Fruit fly (Drosophila melanogaster) whole organism, embryonic: ENCODE data around the gene Nf-YC.
A peak's percentile ranks its signal among the peaks of the same experiment; 100 is the strongest.

Source experiments
- Atf3 ChIP-seq: fragments of 200-800 bp; sonication (Bioruptor generic); optimal IDR thresholded peaks from 3 replicates; lab custom pipeline; 2016; ENCODE audit warnings: missing biosample characterization, missing genetic modification characterization
- Awh ChIP-seq: fragments of 200-800 bp; sonication (Bioruptor generic); IDR thresholded peaks from 2 replicates; pipeline ENCODE4, ENCODE4 v1.3.6; 2022; ENCODE audit warnings: missing biosample characterization, missing genetic modification characterization
- CG10274 ChIP-seq: fragments of 200-800 bp; sonication (Bioruptor generic); optimal IDR thresholded peaks from 3 replicates; lab custom pipeline; 2017; ENCODE audit warnings: missing biosample characterization, mild to moderate bottlenecking, missing genetic modification characterization
- CG10366 ChIP-seq: fragments of 200-800 bp; sonication (Bioruptor generic); IDR thresholded peaks from 2 replicates; pipeline ENCODE4 v1.3.6; 2022; ENCODE audit warnings: missing biosample characterization, missing genetic modification characterization
- CG10959 ChIP-seq: fragments of 200-800 bp; sonication (Bioruptor generic); IDR thresholded peaks from 2 replicates; pipeline ENCODE4 v1.3.6; 2022; ENCODE audit warnings: missing biosample characterization, missing genetic modification characterization
- CG12104 ChIP-seq: fragments of 200-800 bp; sonication (Bioruptor generic); optimal IDR thresholded peaks from 3 replicates; lab custom pipeline; 2016; ENCODE audit warnings: missing biosample characterization, missing genetic modification characterization
- CG12219 ChIP-seq: fragments of 200-800 bp; sonication (Bioruptor generic); optimal IDR thresholded peaks from 3 replicates; lab custom pipeline; 2018; ENCODE audit warnings: missing biosample characterization, mild to moderate bottlenecking, missing genetic modification characterization
- CG12744 ChIP-seq: fragments of 200-800 bp; sonication (Bioruptor generic); optimal IDR thresholded peaks from 2 replicates; lab custom pipeline; 2016; ENCODE audit warnings: missing biosample characterization, missing genetic modification characterization
- CG12769 ChIP-seq: fragments of 200-800 bp; sonication (Bioruptor generic); optimal IDR thresholded peaks from 2 replicates; lab custom pipeline; 2019; ENCODE audit warnings: missing biosample characterization, mild to moderate bottlenecking, missing genetic modification characterization, moderate library complexity
- CG14965 ChIP-seq: fragments of 200-800 bp; sonication (Bioruptor generic); optimal IDR thresholded peaks from 2 replicates; lab custom pipeline; 2016; ENCODE audit warnings: missing biosample characterization, missing genetic modification characterization, borderline replicate concordance
- CG15601 ChIP-seq: fragments of 200-800 bp; sonication (Bioruptor generic); optimal IDR thresholded peaks from 3 replicates; lab custom pipeline; 2019; ENCODE audit warnings: missing biosample characterization, mild to moderate bottlenecking, missing genetic modification characterization, moderate library complexity
- CG17829 ChIP-seq: fragments of 200-800 bp; optimal IDR thresholded peaks from 2 replicates; lab custom pipeline; 2019; ENCODE audit warnings: missing biosample characterization, mild to moderate bottlenecking, missing genetic modification characterization, moderate library complexity
- CG17912 ChIP-seq: fragments of 200-800 bp; sonication (Bioruptor generic); optimal IDR thresholded peaks from 2 replicates; lab custom pipeline; 2018; ENCODE audit warnings: missing biosample characterization, mild to moderate bottlenecking, missing genetic modification characterization
- CG1832 ChIP-seq: fragments of 200-800 bp; sonication (Bioruptor generic); optimal IDR thresholded peaks from 2 replicates; lab custom pipeline; 2017; ENCODE audit warnings: missing biosample characterization, mild to moderate bottlenecking, missing genetic modification characterization, inconsistent platforms
- CG32767 ChIP-seq: fragments of 200-800 bp; sonication (Bioruptor generic); IDR thresholded peaks from 2 replicates; pipeline ENCODE4 v1.3.6; 2022; ENCODE audit warnings: missing biosample characterization, missing genetic modification characterization
- CG3407 ChIP-seq: fragments of 200-800 bp; sonication (Bioruptor generic); optimal IDR thresholded peaks from 2 replicates; lab custom pipeline; 2018; ENCODE audit warnings: missing biosample characterization, mild to moderate bottlenecking, missing genetic modification characterization
- CG4360 ChIP-seq: fragments of 200-800 bp; sonication (Bioruptor generic); IDR thresholded peaks from 2 replicates; pipeline ENCODE4 v1.3.6; 2022; ENCODE audit warnings: missing biosample characterization, missing genetic modification characterization
- CG4617 ChIP-seq: fragments of 200-800 bp; sonication (Bioruptor generic); optimal IDR thresholded peaks from 3 replicates; lab custom pipeline; 2016; ENCODE audit warnings: missing biosample characterization, missing genetic modification characterization, borderline replicate concordance
- CG4730 ChIP-seq: fragments of 200-800 bp; sonication (Bioruptor generic); IDR thresholded peaks from 2 replicates; pipeline ENCODE4 v1.3.6; 2022; ENCODE audit warnings: missing biosample characterization, missing genetic modification characterization
- CG4854 ChIP-seq: fragments of 200-800 bp; sonication (Bioruptor generic); optimal IDR thresholded peaks from 2 replicates; lab custom pipeline; 2016; ENCODE audit warnings: missing biosample characterization, missing genetic modification characterization, inconsistent platforms
- CG8281 ChIP-seq: fragments of 200-800 bp; sonication (Bioruptor generic); optimal IDR thresholded peaks from 2 replicates; lab custom pipeline; 2018; ENCODE audit warnings: missing biosample characterization, mild to moderate bottlenecking, missing genetic modification characterization, moderate library complexity
- CoRest ChIP-seq: fragments of 200-800 bp; sonication (Bioruptor generic); optimal IDR thresholded peaks from 3 replicates; lab custom pipeline; 2018; ENCODE audit warnings: missing biosample characterization, mild to moderate bottlenecking, missing genetic modification characterization, moderate library complexity
- Doc2 ChIP-seq: fragments of 200-800 bp; sonication (Bioruptor generic); IDR thresholded peaks from 2 replicates; pipeline ENCODE4 v1.3.6; 2022; ENCODE audit warnings: missing biosample characterization, missing genetic modification characterization
- HLHmδ ChIP-seq: fragments of 200-800 bp; sonication (Bioruptor generic); optimal IDR thresholded peaks from 2 replicates; lab custom pipeline; 2018; ENCODE audit warnings: missing biosample characterization, mild to moderate bottlenecking, missing genetic modification characterization, moderate library complexity
- Med ChIP-seq: fragments of 200-800 bp; sonication (Bioruptor generic); peaks from one replicate; lab custom pipeline; 2016; ENCODE audit warnings: missing biosample characterization, missing genetic modification characterization, mild to moderate bottlenecking, inconsistent platforms, moderate library complexity
- Nf-YB ChIP-seq: fragments of 200-800 bp; sonication (Bioruptor generic); optimal IDR thresholded peaks from 3 replicates; lab custom pipeline; 2019; ENCODE audit warnings: missing biosample characterization, mild to moderate bottlenecking, missing genetic modification characterization, moderate library complexity
- PHDP ChIP-seq: fragments of 200-800 bp; sonication (Bioruptor generic); optimal IDR thresholded peaks from 3 replicates; lab custom pipeline; 2018; ENCODE audit warnings: missing biosample characterization, mild to moderate bottlenecking, missing genetic modification characterization, moderate library complexity
- Poxn ChIP-seq: fragments of 200-800 bp; sonication (Bioruptor generic); IDR thresholded peaks from 2 replicates; pipeline ENCODE4 v1.3.6; 2022; ENCODE audit warnings: missing biosample characterization, missing genetic modification characterization
- Sox102F ChIP-seq: fragments of 200-800 bp; sonication (Bioruptor generic); optimal IDR thresholded peaks from 2 replicates; lab custom pipeline; 2018; ENCODE audit warnings: missing biosample characterization, mild to moderate bottlenecking, missing genetic modification characterization, moderate library complexity
- Xrp1 ChIP-seq: fragments of 200-800 bp; sonication (Bioruptor generic); IDR thresholded peaks from 2 replicates; pipeline ENCODE4 v1.3.6; 2022; ENCODE audit warnings: missing biosample characterization, missing genetic modification characterization
- al ChIP-seq: fragments of 200-800 bp; sonication (Bioruptor generic); IDR thresholded peaks from 2 replicates; pipeline ENCODE4 v1.3.6; 2022; ENCODE audit warnings: missing biosample characterization, missing genetic modification characterization
- bigmax ChIP-seq: fragments of 200-800 bp; sonication (Bioruptor generic); optimal IDR thresholded peaks from 2 replicates; lab custom pipeline; 2018; ENCODE audit warnings: missing biosample characterization, mild to moderate bottlenecking, missing genetic modification characterization
- ci ChIP-seq: fragments of 200-800 bp; sonication (Bioruptor generic); IDR thresholded peaks from 3 replicates; pipeline ENCODE4 v1.3.6; 2022; ENCODE audit warnings: missing biosample characterization, missing genetic modification characterization
- corto ChIP-seq: fragments of 200-800 bp; sonication (Bioruptor generic); optimal IDR thresholded peaks from 2 replicates; lab custom pipeline; 2016; ENCODE audit warnings: missing biosample characterization, mild to moderate bottlenecking, missing genetic modification characterization, moderate library complexity
- crol ChIP-seq: fragments of 200-800 bp; sonication (Bioruptor generic); IDR thresholded peaks from 2 replicates; pipeline ENCODE4 v1.3.6; 2022; ENCODE audit warnings: missing biosample characterization, missing genetic modification characterization
- cwo ChIP-seq: fragments of 200-800 bp; sonication (Bioruptor generic); optimal IDR thresholded peaks from 3 replicates; lab custom pipeline; 2017; ENCODE audit warnings: missing biosample characterization, missing genetic modification characterization, mild to moderate bottlenecking, moderate library complexity, missing genetic modification reagents
- gem ChIP-seq: fragments of 200-800 bp; sonication (Bioruptor generic); optimal IDR thresholded peaks from 2 replicates; lab custom pipeline; 2019; ENCODE audit warnings: missing biosample characterization, mild to moderate bottlenecking, missing genetic modification characterization, moderate library complexity
- gt ChIP-seq: fragments of 200-800 bp; sonication (Bioruptor generic); IDR thresholded peaks from 2 replicates; pipeline ENCODE4 v1.3.6; 2022; ENCODE audit warnings: missing biosample characterization, missing genetic modification characterization
- kni ChIP-seq: fragments of 200-800 bp; sonication (Bioruptor generic); optimal IDR thresholded peaks from 3 replicates; lab custom pipeline; 2017; ENCODE audit warnings: mild to moderate bottlenecking, missing biosample characterization, missing genetic modification reagents, missing genetic modification characterization
- lab ChIP-seq: fragments of 200-800 bp; sonication (Bioruptor generic); optimal IDR thresholded peaks from 3 replicates; lab custom pipeline; 2017; ENCODE audit warnings: missing biosample characterization, missing genetic modification characterization, mild to moderate bottlenecking, moderate library complexity, missing genetic modification reagents
- lilli ChIP-seq: fragments of 200-800 bp; sonication (Bioruptor generic); optimal IDR thresholded peaks from 3 replicates; lab custom pipeline; 2016; ENCODE audit warnings: missing biosample characterization, missing genetic modification characterization
- maf-S ChIP-seq: fragments of 200-800 bp; sonication (Bioruptor generic); optimal IDR thresholded peaks from 2 replicates; lab custom pipeline; 2016; ENCODE audit warnings: missing biosample characterization, missing genetic modification characterization
- mld ChIP-seq: fragments of 200-800 bp; sonication (Bioruptor generic); IDR thresholded peaks from 3 replicates; pipeline ENCODE4 v1.3.6; 2022; ENCODE audit warnings: missing biosample characterization, missing genetic modification characterization; ENCODE audit not compliant: partially characterized antibody
- pnt ChIP-seq: fragments of 200-800 bp; sonication (Bioruptor generic); optimal IDR thresholded peaks from 3 replicates; lab custom pipeline; 2016; ENCODE audit warnings: missing biosample characterization, missing genetic modification characterization
- seq ChIP-seq: fragments of 200-800 bp; sonication (Bioruptor generic); IDR thresholded peaks from 2 replicates; pipeline ENCODE4 v1.3.6; 2022; ENCODE audit warnings: missing biosample characterization, missing genetic modification characterization
- slou ChIP-seq: fragments of 200-800 bp; sonication (Bioruptor generic); optimal IDR thresholded peaks from 3 replicates; lab custom pipeline; 2016; ENCODE audit warnings: missing biosample characterization, missing genetic modification characterization
- sug ChIP-seq: fragments of 200-800 bp; optimal IDR thresholded peaks from 2 replicates; lab custom pipeline; 2019; ENCODE audit warnings: missing biosample characterization, mild to moderate bottlenecking, missing genetic modification characterization, moderate library complexity
- toy ChIP-seq: fragments of 200-800 bp; sonication (Bioruptor generic); IDR thresholded peaks from 2 replicates; pipeline ENCODE4 v1.3.6; 2022; ENCODE audit warnings: missing biosample characterization, missing genetic modification characterization
- ttk ChIP-seq: fragments of 200-800 bp; sonication (Bioruptor generic); IDR thresholded peaks from 2 replicates; pipeline ENCODE4 v2.1.2; 2022; ENCODE audit warnings: missing biosample characterization, missing genetic modification characterization
- twi ChIP-seq: fragments of 200-800 bp; optimal IDR thresholded peaks from 2 replicates; lab custom pipeline; 2019; ENCODE audit warnings: missing biosample characterization, mild to moderate bottlenecking, missing genetic modification characterization, moderate library complexity
- yki ChIP-seq: fragments of >200 bp; optimal IDR thresholded peaks from 3 replicates; lab custom pipeline; 2018

The Nf-YC gene

DNA sequence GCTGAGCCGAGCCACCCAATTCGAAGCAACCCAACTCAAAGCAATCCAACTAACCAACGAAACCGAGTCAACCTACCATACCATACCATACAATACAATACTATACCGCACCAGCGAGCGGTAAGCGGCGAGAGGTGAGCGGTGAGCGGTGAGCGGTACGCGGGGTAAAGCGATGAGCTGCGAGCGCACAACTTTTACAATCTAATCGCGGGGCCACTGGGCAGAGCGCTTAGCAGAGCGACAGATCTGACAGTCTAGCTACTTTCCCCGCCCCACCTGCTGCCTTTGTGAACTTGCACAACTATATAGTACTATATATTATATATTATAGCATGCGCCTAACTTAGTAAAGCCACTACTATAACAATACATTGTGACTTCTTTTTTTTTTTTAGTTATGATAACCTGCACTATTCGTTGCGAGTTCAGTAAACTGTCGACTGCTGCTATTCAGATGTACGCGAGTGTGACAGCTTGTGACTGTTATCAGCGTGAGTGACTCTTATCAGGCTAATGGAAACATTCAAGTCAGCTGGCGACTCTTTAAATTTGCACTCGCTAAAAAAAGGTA is 19.9 kb downstream of the Nf-YC start (continued):
- peak; percentile 68; the same call in 2 of the 3 replicates for TF ChIP-seq ci
- TF ChIP-seq maf-S (GFP tag; lab: Kevin White, UChicago), result no peak
- no peak for TF ChIP-seq CG8281 (tag; lab: Kevin White, UChicago)
- peak; percentile 58 for TF ChIP-seq CG12769 (tag; lab: Kevin White, UChicago)
- no peak for TF ChIP-seq CG10959 (GFP tag; lab: Robert Waterston, UW)
- no peak for TF ChIP-seq yki (lab: Kevin White, UChicago)
- no peak for TF ChIP-seq mld (GFP tag; lab: Robert Waterston, UW)
- no peak for TF ChIP-seq CG3407
- peak; percentile 4 for TF ChIP-seq corto (GFP tag; lab: Kevin White, UChicago)
- TF ChIP-seq CG14965 (GFP tag; lab: Kevin White, UChicago), result no peak
- no peak for TF ChIP-seq seq
- no peak for TF ChIP-seq Atf3 (GFP tag; lab: Kevin White, UChicago)
- TF ChIP-seq CG1832 (GFP tag; lab: Kevin White, UChicago), result no peak
- peak; percentile 100 for TF ChIP-seq crol (GFP tag; lab: Robert Waterston, UW)
- peak; percentile 53 for TF ChIP-seq PHDP (tag; lab: Kevin White, UChicago)
- peak; percentile 62 for TF ChIP-seq lab (GFP tag; lab: Kevin White, UChicago)
- no peak for TF ChIP-seq CG12104 (GFP tag; lab: Kevin White, UChicago)
- no peak for TF ChIP-seq kni (GFP tag; lab: Kevin White, UChicago)
- no peak for TF ChIP-seq CG10274 (GFP tag; lab: Kevin White, UChicago)
- TF ChIP-seq pnt (GFP tag; lab: Kevin White, UChicago), result no peak
- TF ChIP-seq sug (tag; lab: Kevin White, UChicago), result peak; percentile 77
- no peak for TF ChIP-seq CG4360
- no peak for TF ChIP-seq bigmax (GFP tag; lab: Kevin White, UChicago)
- TF ChIP-seq CG15601 (tag; lab: Kevin White, UChicago), result no peak
- no peak for TF ChIP-seq CG4730
- TF ChIP-seq CG17829 (tag; lab: Kevin White, UChicago), result no peak
- TF ChIP-seq CG12219, result peak; percentile 11
- TF ChIP-seq slou (GFP tag; lab: Kevin White, UChicago), result no peak
- no peak for TF ChIP-seq Poxn
- TF ChIP-seq Doc2, result no peak
- no peak for TF ChIP-seq CG17912 (GFP tag; lab: Kevin White, UChicago)
- no peak for TF ChIP-seq al (GFP tag; lab: Robert Waterston, UW)
- TF ChIP-seq Xrp1 (GFP tag; lab: Robert Waterston, UW), result peak; percentile 43; the same call in 1 of the 2 replicates
- TF ChIP-seq ttk (GFP tag; lab: Robert Waterston, UW), result no peak
- peak; percentile 68 for TF ChIP-seq gem (tag; lab: Kevin White, UChicago)
- peak; percentile 74 for TF ChIP-seq Med (GFP tag; lab: Kevin White, UChicago)
- TF ChIP-seq Awh (GFP tag; lab: Robert Waterston, UW), result peak; percentile 49; the same call in 1 of the 2 replicates
- TF ChIP-seq Sox102F (GFP tag; lab: Kevin White, UChicago), result peak; percentile 51
- no peak for TF ChIP-seq toy (GFP tag; lab: Robert Waterston, UW)
- TF ChIP-seq CG32767 (GFP tag; lab: Robert Waterston, UW), result no peak
- no peak for TF ChIP-seq CG4617 (GFP tag; lab: Kevin White, UChicago)
- peak; percentile 18 for TF ChIP-seq CoRest (tag; lab: Kevin White, UChicago)
- TF ChIP-seq twi, result no peak
- TF ChIP-seq CG10366 (GFP tag; lab: Robert Waterston, UW), result no peak; the same call in 1 of the 2 replicates
- no peak for TF ChIP-seq CG4854
- no peak for TF ChIP-seq Nf-YB (GFP tag; lab: Kevin White, UChicago)
- no peak for TF ChIP-seq HLHmδ (GFP tag; lab: Kevin White, UChicago)
- TF ChIP-seq CG12744 (GFP tag; lab: Kevin White, UChicago), result no peak
- TF ChIP-seq gt (GFP tag; lab: Robert Waterston, UW), result no peak
- peak; percentile 57 for TF ChIP-seq lilli (GFP tag; lab: Kevin White, UChicago)
- TF ChIP-seq cwo (GFP tag; lab: Kevin White, UChicago), result peak; percentile 65
